Worm (Caenorhabditis elegans) whole organism, young adult: ENCODE measurements around the gene srlf-20.
A peak's percentile ranks its signal among the peaks of the same experiment; 100 is the strongest.

ENCODE experiments used
- B0019.2 ChIP-seq: fragments of 200-800 bp; sonication (Bioruptor generic); conservative IDR thresholded peaks from 2 replicates; pipeline ENCODE4 v1.3.6; 2022; ENCODE audit warnings: missing genetic modification reagents, missing genetic modification characterization, missing compliant biosample characterization
- C06A6.2 ChIP-seq: fragments of 200-800 bp; sonication (Bioruptor generic); conservative IDR thresholded peaks from 2 replicates; pipeline ENCODE4 v1.3.6; 2022; ENCODE audit warnings: missing genetic modification characterization, missing compliant biosample characterization
- D2030.7 ChIP-seq: fragments of 200-800 bp; sonication (Bioruptor generic); IDR thresholded peaks from 2 replicates; pipeline ENCODE4 v1.3.6; 2022; ENCODE audit warnings: missing genetic modification reagents, missing genetic modification characterization, missing compliant biosample characterization
- F22D6.2 ChIP-seq: sonication (generic microtip); optimal IDR thresholded peaks from 2 replicates; lab custom pipeline; 2016; ENCODE audit warnings: mild to moderate bottlenecking, missing genetic modification characterization, missing compliant biosample characterization
- F37B4.10 ChIP-seq: fragments of 200-800 bp; sonication (Bioruptor generic); IDR thresholded peaks from 2 replicates; pipeline ENCODE4 v1.3.6; 2022; ENCODE audit warnings: missing genetic modification characterization, missing compliant biosample characterization
- T07F8.4 ChIP-seq: sonication (generic microtip); optimal IDR thresholded peaks from 2 replicates; lab custom pipeline; 2016; ENCODE audit warnings: mild to moderate bottlenecking, missing genetic modification characterization, moderate library complexity, missing compliant biosample characterization
- Y53F4B.3 ChIP-seq: fragments of 200-800 bp; sonication (Bioruptor generic); IDR thresholded peaks from 2 replicates; pipeline ENCODE4 v1.3.6; 2022; ENCODE audit warnings: missing genetic modification reagents, missing genetic modification characterization, missing compliant biosample characterization
- aptf-3 ChIP-seq: fragments of 200-800 bp; sonication (Bioruptor generic); IDR thresholded peaks from 2 replicates; pipeline ENCODE4 v1.3.6; 2022; ENCODE audit warnings: missing genetic modification characterization, missing compliant biosample characterization
- atf-7 ChIP-seq: sonication (generic microtip); optimal IDR thresholded peaks from 2 replicates; lab custom pipeline; 2017; ENCODE audit warnings: mild to moderate bottlenecking, missing genetic modification characterization, missing compliant biosample characterization
- attf-5 ChIP-seq: fragments of 200-800 bp; sonication (Bioruptor generic); optimal IDR thresholded peaks from 2 replicates; lab custom pipeline; 2018; ENCODE audit warnings: mild to moderate bottlenecking, missing genetic modification characterization, missing compliant biosample characterization
- bed-1 ChIP-seq: fragments of 200-800 bp; sonication (Bioruptor generic); IDR thresholded peaks from 2 replicates; pipeline ENCODE4 v1.3.6; 2022; ENCODE audit warnings: missing genetic modification reagents, missing genetic modification characterization, missing compliant biosample characterization
- cebp-1 ChIP-seq, 2 experiments: fragments of 200-800 bp in 1 of 2; sonication (Bioruptor generic) in 1 of 2; sonication (generic microtip) in 1 of 2; IDR thresholded peaks in 1 of 2; optimal IDR thresholded peaks in 1 of 2; 2 replicates each; pipeline versions ENCODE4 v1.3.6 to Lab custom; 2017 to 2022; ENCODE audit warnings: missing compliant biosample characterization in 2 of 2, missing genetic modification characterization in 2 of 2, mild to moderate bottlenecking in 1 of 2, missing genetic modification reagents in 1 of 2, moderate library complexity in 1 of 2
- ceh-100 ChIP-seq: fragments of 200-800 bp; sonication (Bioruptor generic); IDR thresholded peaks from 2 replicates; pipeline ENCODE4 v1.3.6; 2022; ENCODE audit warnings: missing genetic modification reagents, missing genetic modification characterization, missing compliant biosample characterization
- ceh-27 ChIP-seq: fragments of 200-800 bp; sonication (Bioruptor generic); optimal IDR thresholded peaks from 2 replicates; lab custom pipeline; 2018; ENCODE audit warnings: mild to moderate bottlenecking, missing genetic modification characterization, moderate library complexity, missing compliant biosample characterization
- dox-1 ChIP-seq: fragments of 200-800 bp; sonication (Bioruptor generic); IDR thresholded peaks from 2 replicates; pipeline ENCODE4 v1.3.6; 2022; ENCODE audit warnings: missing genetic modification reagents, missing genetic modification characterization, missing compliant biosample characterization
- egl-44 ChIP-seq: fragments of 200-800 bp; sonication (Bioruptor generic); IDR thresholded peaks from 2 replicates; pipeline ENCODE4 v1.3.6; 2022; ENCODE audit warnings: missing genetic modification reagents, missing genetic modification characterization, missing compliant biosample characterization
- ets-4 ChIP-seq: fragments of 200-800 bp; sonication (Bioruptor generic); optimal IDR thresholded peaks from 2 replicates; lab custom pipeline; 2018; ENCODE audit warnings: mild to moderate bottlenecking, missing genetic modification characterization, missing compliant biosample characterization
- gei-17 ChIP-seq: fragments of 200-800 bp; sonication (Bioruptor generic); optimal IDR thresholded peaks from 2 replicates; lab custom pipeline; 2018; ENCODE audit warnings: mild to moderate bottlenecking, missing genetic modification characterization, missing compliant biosample characterization
- hmg-1.2 ChIP-seq: fragments of 200-800 bp; sonication (Bioruptor generic); IDR thresholded peaks from 2 replicates; pipeline ENCODE4 v1.3.6; 2022; ENCODE audit warnings: missing genetic modification reagents, missing genetic modification characterization, missing compliant biosample characterization
- hrde-1 ChIP-seq: sonication (generic microtip); optimal IDR thresholded peaks from 2 replicates; lab custom pipeline; 2016; ENCODE audit warnings: missing genetic modification characterization, mild to moderate bottlenecking, missing compliant biosample characterization, moderate library complexity, missing genotype, missing genetic modification reagents, borderline replicate concordance
- hsf-1 ChIP-seq: fragments of 200-800 bp; sonication (Bioruptor generic); IDR thresholded peaks from 2 replicates; pipeline ENCODE4 v1.3.6; 2022; ENCODE audit warnings: missing genetic modification reagents, missing genetic modification characterization, missing compliant biosample characterization
- let-607 ChIP-seq, 2 experiments: fragments of 200-800 bp in 1 of 2; sonication (Bioruptor generic) in 1 of 2; sonication (generic microtip) in 1 of 2; optimal IDR thresholded peaks; 2 replicates each; lab custom pipeline; 2016 to 2018; ENCODE audit warnings: mild to moderate bottlenecking in 2 of 2, missing compliant biosample characterization in 2 of 2, missing genetic modification characterization in 2 of 2, moderate library complexity in 2 of 2, missing genotype in 1 of 2
- lin-54 ChIP-seq: fragments of 200-800 bp; sonication (Bioruptor generic); optimal IDR thresholded peaks from 2 replicates; lab custom pipeline; 2018; ENCODE audit warnings: mild to moderate bottlenecking, missing genetic modification characterization, missing compliant biosample characterization
- madf-10 ChIP-seq: sonication (generic microtip); optimal IDR thresholded peaks from 2 replicates; lab custom pipeline; 2016; ENCODE audit warnings: mild to moderate bottlenecking, missing genetic modification characterization, missing compliant biosample characterization
- mcd-1 ChIP-seq: fragments of 200-800 bp; sonication (Bioruptor generic); IDR thresholded peaks from 2 replicates; pipeline ENCODE4 v1.3.6; 2022; ENCODE audit warnings: missing genetic modification reagents, missing genetic modification characterization, missing compliant biosample characterization
- mes-4 ChIP-seq: sonication (generic microtip); optimal IDR thresholded peaks from 2 replicates; lab custom pipeline; 2016; ENCODE audit warnings: missing genotype, missing genetic modification characterization, missing compliant biosample characterization
- nfya-1 ChIP-seq: sonication (generic microtip); optimal IDR thresholded peaks from 2 replicates; lab custom pipeline; 2017; ENCODE audit warnings: antibody characterized with exemption, missing compliant biosample characterization, missing genetic modification characterization, borderline replicate concordance; ENCODE audit not compliant: insufficient read depth
- nhr-179 ChIP-seq: sonication (generic microtip); optimal IDR thresholded peaks from 2 replicates; lab custom pipeline; 2016; ENCODE audit warnings: mild to moderate bottlenecking, missing genetic modification characterization, missing compliant biosample characterization
- nhr-80 ChIP-seq: sonication (generic microtip); optimal IDR thresholded peaks from 2 replicates; lab custom pipeline; 2016; ENCODE audit warnings: missing genetic modification characterization, missing compliant biosample characterization
- nhr-90 ChIP-seq: sonication (generic microtip); optimal IDR thresholded peaks from 2 replicates; lab custom pipeline; 2016; ENCODE audit warnings: missing genotype, mild to moderate bottlenecking, missing genetic modification characterization, missing compliant biosample characterization
- pbrm-1 ChIP-seq: fragments of 200-800 bp; sonication (Bioruptor generic); IDR thresholded peaks from 2 replicates; pipeline ENCODE4 v1.3.6; 2022; ENCODE audit warnings: missing genetic modification reagents, missing genetic modification characterization, missing compliant biosample characterization
- repo-1 ChIP-seq: sonication (generic microtip); optimal IDR thresholded peaks from 2 replicates; lab custom pipeline; 2017; ENCODE audit warnings: mild to moderate bottlenecking, missing genetic modification characterization, missing compliant biosample characterization
- rpc-1 ChIP-seq, 2 experiments: fragments of 150-350 bp in 1 of 2; sonication (generic microtip) in 1 of 2; optimal IDR thresholded peaks; 2 replicates each; lab custom pipeline; 2014 to 2018; ENCODE audit warnings: missing biosample characterization in 1 of 2, missing genetic modification characterization in 1 of 2, missing genetic modification reagents in 1 of 2, missing genotype in 1 of 2
- sptf-2 ChIP-seq: fragments of 200-800 bp; sonication (Bioruptor generic); optimal IDR thresholded peaks from 2 replicates; lab custom pipeline; 2018; ENCODE audit warnings: mild to moderate bottlenecking, missing genetic modification characterization, missing compliant biosample characterization
- tbp1 ChIP-seq: fragments of 200-800 bp; sonication (Bioruptor generic); optimal IDR thresholded peaks from 2 replicates; lab custom pipeline; 2018; ENCODE audit warnings: mild to moderate bottlenecking, missing genetic modification characterization, missing compliant biosample characterization
- tbx-9 ChIP-seq: sonication (generic microtip); optimal IDR thresholded peaks from 2 replicates; lab custom pipeline; 2016; ENCODE audit warnings: borderline replicate concordance, missing genetic modification characterization, inconsistent platforms, missing compliant biosample characterization
- ztf-3 ChIP-seq: fragments of 200-800 bp; sonication (Bioruptor generic); optimal IDR thresholded peaks from 2 replicates; lab custom pipeline; 2018; ENCODE audit warnings: mild to moderate bottlenecking, missing genetic modification characterization, missing compliant biosample characterization

srlf-20 gene

DNA sequence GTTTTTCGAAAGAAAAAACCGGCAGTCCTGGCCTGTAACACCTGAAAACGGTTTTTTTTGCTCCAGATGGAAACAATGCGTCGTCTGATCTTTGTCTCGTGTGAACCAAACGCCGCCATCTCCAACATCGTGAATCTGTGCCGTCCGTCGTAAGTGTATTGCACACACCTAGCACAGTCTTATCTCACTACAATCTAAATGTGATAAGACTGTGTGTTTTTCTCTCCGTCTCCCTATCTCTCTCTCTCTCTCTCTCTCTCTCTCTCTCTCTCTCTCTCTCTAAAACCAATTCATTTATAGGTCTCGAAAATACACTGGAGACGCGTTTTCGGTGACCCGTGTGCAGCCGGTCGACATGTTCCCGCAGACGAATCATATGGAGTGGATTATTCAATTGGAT, 16.8 kb downstream of the srlf-20 start:
- TF ChIP-seq ceh-27 (no peak), bed-1 (GFP tag; lab: Robert Waterston, UW) (no peak), mcd-1 (GFP tag; lab: Robert Waterston, UW) (peak; percentile 32; the same call in 1 of the 2 replicates), hmg-1.2 (peak; percentile 29; the same call in 1 of the 2 replicates), sptf-2 (no peak), tbp1 (GFP tag; lab: Kevin White, UChicago) (no peak), pbrm-1 (GFP tag; lab: Robert Waterston, UW) (0 out of 2 replicates have a peak, but pooled peaks have one; percentile 29), atf-7 (tag; lab: Kevin White, UChicago) (peak; percentile 19), dox-1 (GFP tag; lab: Robert Waterston, UW) (peak; percentile 41; the same call in 1 of the 2 replicates), attf-5 (GFP tag; lab: Kevin White, UChicago) (peak; percentile 66), Y53F4B.3 (GFP tag; lab: Robert Waterston, UW) (no peak), D2030.7 (no peak), nhr-90 (peak; percentile 35), ceh-100 (GFP tag; lab: Robert Waterston, UW) (no peak), lin-54 (GFP tag; lab: Kevin White, UChicago) (peak; percentile 5), nhr-80 (tag; lab: Kevin White, UChicago) (peak; percentile 88), ets-4 (GFP tag; lab: Kevin White, UChicago) (peak; percentile 54), cebp-1 (GFP tag; IDR thresholded peaks at IDR 0.05; lab: Robert Waterston, UW) (no peak), cebp-1 (tag; optimal IDR thresholded peaks at IDR 0.05; lab: Kevin White, UChicago) (peak; percentile 26), repo-1 (tag; lab: Kevin White, UChicago) (no peak), let-607 (tag; optimal IDR thresholded peaks at IDR 0.05; lab: Kevin White, UChicago) (peak in 1 of 2 experiments; percentile 16)

DNA sequence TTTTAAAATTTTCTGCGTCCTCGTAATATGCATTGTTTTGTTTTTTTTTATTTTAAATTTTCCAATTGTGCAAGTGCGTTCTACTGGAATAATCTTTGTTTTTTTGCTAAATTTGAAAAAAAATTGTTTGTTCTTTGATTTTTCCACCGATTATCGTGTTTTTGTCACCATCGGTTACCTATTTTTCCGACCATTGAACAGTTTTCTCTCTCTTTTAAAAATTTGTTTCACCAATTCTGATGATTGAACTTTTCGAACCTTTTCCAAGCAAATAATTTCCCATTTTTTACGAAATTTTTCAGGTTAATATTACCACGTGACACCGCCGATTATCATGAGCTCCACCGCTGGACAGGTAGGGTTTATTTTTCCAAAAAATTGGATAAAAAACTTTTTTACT, 17.7 kb downstream of the srlf-20 start, which contains the start of gene adh-5:
adh-5 (plus strand) TSS at position 301 of the 400 bp plus-strand sequence.
- TF ChIP-seq F22D6.2 (tag; lab: Kevin White, UChicago) (no peak), D2030.7 (no peak), rpc-1 (optimal IDR thresholded peaks at IDR 0.05; lab: Kevin White, UChicago) (no peak), rpc-1 (tag; optimal IDR thresholded peaks at IDR 0.05; lab: Kevin White, UChicago) (no peak), nhr-179 (tag; lab: Kevin White, UChicago) (no peak), ztf-3 (GFP tag; lab: Kevin White, UChicago) (no peak), B0019.2 (no peak), madf-10 (no peak), C06A6.2 (no peak), hrde-1 (no peak), nfya-1 (tag; lab: Kevin White, UChicago) (no peak), hsf-1 (no peak), aptf-3 (GFP tag; lab: Robert Waterston, UW) (no peak), nhr-80 (tag; lab: Kevin White, UChicago) (no peak), tbx-9 (tag; lab: Kevin White, UChicago) (no peak), repo-1 (tag; lab: Kevin White, UChicago) (no peak)

DNA sequence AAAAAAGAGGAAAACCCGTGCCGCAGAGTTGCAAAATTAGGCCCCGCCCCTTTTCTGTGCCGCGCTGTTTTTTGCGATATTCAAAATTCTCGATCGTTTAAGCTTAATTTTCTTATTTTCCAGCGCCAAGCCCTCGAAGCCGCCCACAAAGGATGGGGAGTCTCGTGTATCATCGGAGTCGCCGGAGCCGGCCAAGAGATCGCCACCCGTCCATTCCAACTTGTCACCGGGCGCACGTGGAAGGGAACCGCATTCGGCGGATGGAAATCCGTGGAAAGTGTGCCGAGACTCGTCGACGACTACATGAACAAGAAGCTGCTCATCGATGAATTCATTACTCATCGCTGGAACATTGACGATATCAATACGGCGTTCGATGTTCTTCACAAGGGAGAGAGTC, 21.9 kb downstream of the srlf-20 start:
- TF ChIP-seq egl-44 (GFP tag; lab: Robert Waterston, UW) (no peak), gei-17 (no peak), T07F8.4 (no peak), lin-54 (GFP tag; lab: Kevin White, UChicago) (no peak), cebp-1 (GFP tag; IDR thresholded peaks at IDR 0.05; lab: Robert Waterston, UW) (no peak), cebp-1 (tag; optimal IDR thresholded peaks at IDR 0.05; lab: Kevin White, UChicago) (no peak), F37B4.10 (GFP tag; lab: Robert Waterston, UW) (peak; percentile 92; the same call in 1 of the 2 replicates), mes-4 (no peak)
